Fruit fly (Drosophila melanogaster) whole organism: ENCODE data around the gene Targ2.
A peak's percentile ranks its signal among the peaks of the same experiment; 100 is the strongest.

Experiments
- CG8478 ChIP-seq: fragments of >200 bp; optimal IDR thresholded peaks from 2 replicates; lab custom pipeline; 2018; ENCODE audit warnings: inconsistent platforms
- Dll ChIP-seq: fragments of >200 bp; optimal IDR thresholded peaks from 2 replicates; lab custom pipeline; 2017
- EcR ChIP-seq, 2 experiments: fragments of >200 bp; optimal IDR thresholded peaks; 2 replicates each; lab custom pipeline; 2017; ENCODE audit warnings: missing biosample characterization in 2 of 2, missing genetic modification characterization in 2 of 2, missing genetic modification reagents in 2 of 2
- pan ChIP-seq: fragments of >200 bp; optimal IDR thresholded peaks from 2 replicates; lab custom pipeline; 2017
- psq ChIP-seq: fragments of >200 bp; optimal IDR thresholded peaks from 2 replicates; lab custom pipeline; 2017
- usp ChIP-seq: fragments of >200 bp; optimal IDR thresholded peaks from 2 replicates; lab custom pipeline; 2017; ENCODE audit warnings: missing biosample characterization, missing genetic modification characterization, mixed read lengths

The Targ2 gene

dm6 chr3L:21175531-21176271 lies 27.3 kb downstream of the Targ2 start:
- no peak for TF ChIP-seq CG8478
- TF ChIP-seq pan (lab: Kevin White, UChicago), result no peak
- no peak for TF ChIP-seq EcR (GFP tag; optimal IDR thresholded peaks at IDR 0.05; lab: Kevin White, UChicago)
- no peak for TF ChIP-seq Dll (lab: Kevin White, UChicago)
- no peak for TF ChIP-seq usp (GFP tag; lab: Kevin White, UChicago)
- no peak for TF ChIP-seq psq (lab: Kevin White, UChicago)

- TF ChIP-seq psq (lab: Kevin White, UChicago) (no peak), EcR (GFP tag; optimal IDR thresholded peaks at IDR 0.05; lab: Kevin White, UChicago) (no peak), usp (GFP tag; lab: Kevin White, UChicago) (no peak), pan (lab: Kevin White, UChicago) (no peak), Dll (lab: Kevin White, UChicago) (no peak), CG8478 (no peak)
Measured at dm6 chr3L:21174962-21175361, 28.1 kb downstream of the Targ2 start.

- TF ChIP-seq pan (lab: Kevin White, UChicago) (no peak), psq (lab: Kevin White, UChicago) (no peak), Dll (lab: Kevin White, UChicago) (no peak), usp (GFP tag; lab: Kevin White, UChicago) (no peak), EcR (GFP tag; optimal IDR thresholded peaks at IDR 0.05; lab: Kevin White, UChicago) (peak in 1 of 2 experiments; percentile 6), CG8478 (no peak)
Measured at dm6 chr3L:21172527-21173253, 30.3 kb downstream of the Targ2 start, which contains the start of the genes chb and AsnS. Gene chb (plus strand): TSS chr3L:21172853. Gene AsnS (plus strand): TSS chr3L:21173118.

dm6 chr3L:21171905-21172304 lies 31.1 kb downstream of the Targ2 start, which contains the start of gene Ac78C:
Gene Ac78C (minus strand): TSS chr3L:21171930.
- no peak for TF ChIP-seq pan (lab: Kevin White, UChicago)
- no peak for TF ChIP-seq EcR (GFP tag; optimal IDR thresholded peaks at IDR 0.05; lab: Kevin White, UChicago)
- TF ChIP-seq CG8478, result no peak
- no peak for TF ChIP-seq Dll (lab: Kevin White, UChicago)
- TF ChIP-seq usp (GFP tag; lab: Kevin White, UChicago), result no peak
- no peak for TF ChIP-seq psq (lab: Kevin White, UChicago)
